Fruit fly (Drosophila melanogaster) whole organism, adult: ENCODE measurements around the gene Rpp14b.

Experiments used
- CG11617 ChIP-seq: fragments of 200-800 bp; sonication (Bioruptor generic); optimal IDR thresholded peaks from 2 replicates; lab custom pipeline; 2017; ENCODE audit warnings: mild to moderate bottlenecking, missing biosample characterization, missing genetic modification reagents, missing genetic modification characterization
- CG7045 ChIP-seq: fragments of 200-800 bp; sonication (Bioruptor generic); optimal IDR thresholded peaks from 2 replicates; lab custom pipeline; 2017; ENCODE audit warnings: missing biosample characterization, mild to moderate bottlenecking, missing genetic modification characterization
- bab1 ChIP-seq: fragments of 200-800 bp; sonication (Bioruptor generic); optimal IDR thresholded peaks from 3 replicates; lab custom pipeline; 2019; ENCODE audit warnings: missing biosample characterization, mild to moderate bottlenecking, missing genetic modification characterization, moderate library complexity

DNA sequence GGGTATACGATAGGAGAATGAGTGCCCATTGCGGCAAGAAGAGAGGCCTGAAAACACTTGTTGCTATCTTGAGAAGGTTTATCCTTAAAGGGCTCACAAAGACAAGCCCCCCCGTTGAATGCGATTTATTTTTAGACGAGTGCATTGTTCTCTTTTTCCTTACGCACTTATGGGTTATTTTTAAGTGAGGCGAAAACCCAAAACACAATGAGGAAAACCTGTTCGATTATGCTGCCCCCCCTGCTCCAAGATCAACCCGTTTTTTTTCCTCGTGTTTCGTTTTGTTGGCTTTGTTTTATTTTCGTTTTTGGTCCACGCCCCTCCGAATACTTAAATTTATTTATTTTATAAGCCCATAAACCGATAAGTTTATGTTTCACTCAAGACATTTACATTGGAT, 4.2 kb downstream of the Rpp14b start:
- TF ChIP-seq bab1 (GFP tag; lab: Kevin White, UChicago) (no peak), CG11617 (GFP tag; lab: Kevin White, UChicago) (no peak), CG7045 (GFP tag; lab: Kevin White, UChicago) (no peak)
